Worm (Caenorhabditis elegans) whole organism, L1 larva: Measurements from ENCODE around the gene pigc-1.

Experiments used
- ceh-82 ChIP-seq, 3 experiments: fragments of 150-350 bp in 1 of 3; sonication (generic microtip) in 2 of 3; optimal IDR thresholded peaks; 2 replicates each; lab custom pipeline; 2014 to 2017; ENCODE audit warnings: missing biosample characterization in 3 of 3, missing genetic modification characterization in 3 of 3
- egl-13 ChIP-seq: sonication (generic microtip); optimal IDR thresholded peaks from 2 replicates; lab custom pipeline; 2016; ENCODE audit warnings: missing genotype, missing genetic modification reagents, missing genetic modification characterization, missing compliant biosample characterization
- elt-3 ChIP-seq, 6 experiments: fragments of 150-350 bp in 1 of 6; sonication (generic microtip); optimal IDR thresholded peaks; 2 replicates each; lab custom pipeline; 2017 to 2018; ENCODE audit warnings: missing biosample characterization in 6 of 6, missing genetic modification characterization in 6 of 6, inconsistent platforms in 1 of 6
- nhr-237 ChIP-seq: fragments of 150-350 bp; optimal IDR thresholded peaks from 2 replicates; lab custom pipeline; 2014; ENCODE audit warnings: missing biosample characterization, missing genetic modification characterization
- nhr-77 ChIP-seq: fragments of 150-350 bp; optimal IDR thresholded peaks from 2 replicates; lab custom pipeline; 2014; ENCODE audit warnings: missing biosample characterization, missing genetic modification characterization
- pax-3 ChIP-seq: fragments of 200-800 bp; sonication (Bioruptor generic); optimal IDR thresholded peaks from 2 replicates; lab custom pipeline; 2018; ENCODE audit warnings: mild to moderate bottlenecking, missing genetic modification characterization, moderate library complexity, missing compliant biosample characterization

- TF ChIP-seq elt-3 (tag; optimal IDR thresholded peaks at IDR 0.05; lab: Kevin White, UChicago) (no peak), nhr-237 (tag; lab: Kevin White, UChicago) (no peak), nhr-77 (tag; lab: Kevin White, UChicago) (no peak), ceh-82 (tag; optimal IDR thresholded peaks at IDR 0.05; lab: Kevin White, UChicago) (no peak), pax-3 (tag; lab: Kevin White, UChicago) (no peak), egl-13 (no peak)
Measured at ce11 chrIV:9384826-9385225, 41.9 kb upstream of the pigc-1 start, which contains the start of gene C10C5.7.
